Worm (Caenorhabditis elegans) whole organism, L3 larva: ENCODE data around the gene F14D7.9.

ENCODE experiments used
- R02D3.7 ChIP-seq: fragments of 150-350 bp; optimal IDR thresholded peaks from 2 replicates; lab custom pipeline; 2014; ENCODE audit warnings: missing biosample characterization, missing genetic modification characterization
- ZK546.5 ChIP-seq: sonication (generic microtip); optimal IDR thresholded peaks from 2 replicates; lab custom pipeline; 2017; ENCODE audit warnings: missing biosample characterization, missing genetic modification characterization
- aly-2 ChIP-seq: fragments of 150-350 bp; optimal IDR thresholded peaks from 2 replicates; lab custom pipeline; 2014; ENCODE audit warnings: missing biosample characterization, missing genetic modification characterization
- ama-1 ChIP-seq: fragments of 150-350 bp; optimal IDR thresholded peaks from 2 replicates; lab custom pipeline; 2018
- ceh-28 ChIP-seq: fragments of 150-350 bp; optimal IDR thresholded peaks from 2 replicates; lab custom pipeline; 2014; ENCODE audit warnings: missing biosample characterization, missing genetic modification reagents, missing genetic modification characterization
- ceh-82 ChIP-seq: fragments of 150-350 bp; optimal IDR thresholded peaks from 2 replicates; lab custom pipeline; 2014; ENCODE audit warnings: missing biosample characterization, missing genetic modification characterization
- ceh-9 ChIP-seq: sonication (generic microtip); optimal IDR thresholded peaks from 2 replicates; lab custom pipeline; 2018; ENCODE audit warnings: missing biosample characterization, missing genetic modification characterization
- daf-12 ChIP-seq: fragments of 150-350 bp; optimal IDR thresholded peaks from 2 replicates; lab custom pipeline; 2014; ENCODE audit warnings: missing biosample characterization, missing genetic modification reagents, missing genetic modification characterization
- egl-27 ChIP-seq: sonication (generic microtip); optimal IDR thresholded peaks from 4 replicates; lab custom pipeline; 2017; ENCODE audit warnings: missing biosample characterization, missing genetic modification reagents, missing genetic modification characterization
- elt-1 ChIP-seq: fragments of 150-350 bp; optimal IDR thresholded peaks from 2 replicates; lab custom pipeline; 2014; ENCODE audit warnings: missing biosample characterization, missing genetic modification characterization
- elt-2 ChIP-seq: sonication (generic microtip); optimal IDR thresholded peaks from 2 replicates; lab custom pipeline; 2016; ENCODE audit warnings: missing genetic modification reagents, mild to moderate bottlenecking, missing genetic modification characterization, missing compliant biosample characterization
- elt-3 ChIP-seq, 3 experiments: fragments of 150-350 bp in 1 of 3; sonication (generic microtip) in 2 of 3; optimal IDR thresholded peaks; 2 replicates in 2 of 3; 4 replicates in 1 of 3; lab custom pipeline; 2014 to 2017; ENCODE audit warnings: missing biosample characterization in 3 of 3, missing genetic modification characterization in 3 of 3
- eor-1 ChIP-seq, 2 experiments: fragments of 150-350 bp; optimal IDR thresholded peaks; 2 replicates each; lab custom pipeline; 2014 to 2018; ENCODE audit warnings: missing biosample characterization in 2 of 2, missing genetic modification characterization in 2 of 2
- fkh-10 ChIP-seq: sonication (generic microtip); optimal IDR thresholded peaks from 2 replicates; lab custom pipeline; 2017; ENCODE audit warnings: missing biosample characterization, missing genetic modification reagents, missing genetic modification characterization
- fos-1 ChIP-seq: fragments of 150-350 bp; optimal IDR thresholded peaks from 2 replicates; lab custom pipeline; 2014; ENCODE audit warnings: missing biosample characterization, missing genetic modification characterization
- hmg-11 ChIP-seq: sonication (generic microtip); optimal IDR thresholded peaks from 2 replicates; lab custom pipeline; 2016; ENCODE audit warnings: missing genetic modification characterization, missing compliant biosample characterization
- jun-1 ChIP-seq: fragments of 150-350 bp; optimal IDR thresholded peaks from 2 replicates; lab custom pipeline; 2014; ENCODE audit warnings: missing biosample characterization, missing genetic modification reagents, missing genetic modification characterization
- lin-15B ChIP-seq: fragments of 150-350 bp; optimal IDR thresholded peaks from 2 replicates; lab custom pipeline; 2014; ENCODE audit warnings: missing biosample characterization, missing genetic modification characterization
- lin-39 ChIP-seq: fragments of 150-350 bp; optimal IDR thresholded peaks from 2 replicates; lab custom pipeline; 2018; ENCODE audit warnings: missing biosample characterization, missing genetic modification reagents, missing genetic modification characterization
- lsy-12 ChIP-seq: sonication (generic microtip); optimal IDR thresholded peaks from 2 replicates; lab custom pipeline; 2016; ENCODE audit warnings: mild to moderate bottlenecking, missing genetic modification characterization, missing compliant biosample characterization
- mdl-1 ChIP-seq: fragments of 150-350 bp; optimal IDR thresholded peaks from 2 replicates; lab custom pipeline; 2014; ENCODE audit warnings: missing biosample characterization, missing genetic modification characterization
- mml-1 ChIP-seq: fragments of 150-350 bp; sonication (generic microtip); optimal IDR thresholded peaks from 3 replicates; lab custom pipeline; 2014; ENCODE audit warnings: missing biosample characterization, missing genetic modification characterization
- nfya-1 ChIP-seq: sonication (generic microtip); optimal IDR thresholded peaks from 2 replicates; lab custom pipeline; 2017; ENCODE audit warnings: missing genetic modification characterization, mild to moderate bottlenecking, missing compliant biosample characterization, antibody characterized with exemption, moderate library complexity; ENCODE audit not compliant: insufficient read depth
- nhr-11 ChIP-seq: fragments of 150-350 bp; optimal IDR thresholded peaks from 2 replicates; lab custom pipeline; 2014; ENCODE audit warnings: missing biosample characterization, missing genetic modification characterization
- nhr-12 ChIP-seq: fragments of 150-350 bp; optimal IDR thresholded peaks from 2 replicates; lab custom pipeline; 2014; ENCODE audit warnings: missing biosample characterization, missing genetic modification characterization
- nhr-23 ChIP-seq: fragments of 150-350 bp; optimal IDR thresholded peaks from 2 replicates; lab custom pipeline; 2014; ENCODE audit warnings: missing biosample characterization, missing genetic modification reagents, missing genetic modification characterization
- nhr-25 ChIP-seq: sonication (generic microtip); optimal IDR thresholded peaks from 2 replicates; lab custom pipeline; 2017; ENCODE audit warnings: missing biosample characterization, missing genetic modification characterization
- nhr-28 ChIP-seq: fragments of 150-350 bp; optimal IDR thresholded peaks from 2 replicates; lab custom pipeline; 2014; ENCODE audit warnings: missing biosample characterization, missing genetic modification characterization
- nhr-43 ChIP-seq: sonication (generic microtip); optimal IDR thresholded peaks from 2 replicates; lab custom pipeline; 2016; ENCODE audit warnings: mild to moderate bottlenecking, missing genetic modification characterization, missing compliant biosample characterization; ENCODE audit not compliant: poor library complexity, severe bottlenecking
- nhr-76 ChIP-seq: fragments of 150-350 bp; sonication (generic microtip); optimal IDR thresholded peaks from 5 replicates; lab custom pipeline; 2014; ENCODE audit warnings: missing biosample characterization, missing genetic modification characterization
- nhr-77 ChIP-seq: fragments of 150-350 bp; optimal IDR thresholded peaks from 2 replicates; lab custom pipeline; 2014; ENCODE audit warnings: missing biosample characterization, missing genetic modification characterization
- pha-4 ChIP-seq: fragments of 150-350 bp; optimal IDR thresholded peaks from 2 replicates; lab custom pipeline; 2014; ENCODE audit warnings: missing biosample characterization, missing genetic modification reagents, missing genetic modification characterization
- sea-2 ChIP-seq: fragments of 150-350 bp; sonication (generic microtip); optimal IDR thresholded peaks from 4 replicates; lab custom pipeline; 2014; ENCODE audit warnings: missing biosample characterization, missing genetic modification reagents, missing genetic modification characterization
- skn-1 ChIP-seq: fragments of 150-350 bp; optimal IDR thresholded peaks from 2 replicates; lab custom pipeline; 2014; ENCODE audit warnings: missing biosample characterization, missing genetic modification characterization
- snpc-4 ChIP-seq: fragments of 150-350 bp; optimal IDR thresholded peaks from 2 replicates; lab custom pipeline; 2014; ENCODE audit warnings: missing biosample characterization, missing genetic modification characterization
- tbx-2 ChIP-seq: sonication (generic microtip); optimal IDR thresholded peaks from 2 replicates; lab custom pipeline; 2016; ENCODE audit warnings: mild to moderate bottlenecking, missing genetic modification characterization, missing compliant biosample characterization
- unc-39 ChIP-seq: sonication (generic microtip); optimal IDR thresholded peaks from 4 replicates; lab custom pipeline; 2017; ENCODE audit warnings: missing biosample characterization, missing genetic modification characterization
- zag-1 ChIP-seq: fragments of 150-350 bp; optimal IDR thresholded peaks from 2 replicates; lab custom pipeline; 2014; ENCODE audit warnings: missing biosample characterization, missing genetic modification characterization
- ztf-11 ChIP-seq: fragments of 150-350 bp; optimal IDR thresholded peaks from 2 replicates; lab custom pipeline; 2014; ENCODE audit warnings: missing biosample characterization, missing genetic modification characterization
- ztf-4 ChIP-seq: fragments of 150-350 bp; optimal IDR thresholded peaks from 2 replicates; lab custom pipeline; 2014; ENCODE audit warnings: missing biosample characterization, missing genetic modification characterization

F14D7.9 gene

DNA sequence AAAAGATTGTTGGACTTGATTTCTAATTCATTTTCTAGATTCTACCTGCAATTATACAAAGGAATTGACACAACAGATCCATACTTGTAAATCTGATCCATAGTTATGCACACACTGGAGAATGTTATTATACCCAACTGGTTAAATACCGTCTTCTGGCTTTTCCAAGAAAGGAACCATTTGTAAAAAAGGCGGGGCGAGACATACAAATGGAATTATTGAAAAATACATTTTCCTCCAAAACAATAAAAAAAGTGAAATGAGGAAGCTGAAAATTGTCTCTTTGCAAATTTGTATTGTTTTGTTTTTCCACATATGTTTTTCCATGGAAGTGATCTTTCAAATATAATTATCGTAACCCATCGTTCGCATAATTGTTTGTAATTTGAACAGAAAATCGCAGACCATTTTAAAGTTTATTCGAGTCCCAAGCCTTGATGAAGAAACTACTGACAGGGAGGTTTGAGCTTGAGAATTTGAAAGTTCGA, 12.2 kb upstream of the F14D7.9 start, which contains the start of the genes srt-74 and F40G12.9:
Gene srt-74, minus strand, starts transcription at position 101 of the 488 bp plus-strand sequence.
Gene F40G12.9, plus strand, starts transcription at position 438 of the 488 bp plus-strand sequence.
- no peak for TF ChIP-seq nhr-28 (tag; lab: Kevin White, UChicago)
- no peak for TF ChIP-seq lin-15B (tag; lab: Kevin White, UChicago)
- no peak for TF ChIP-seq ceh-9
- no peak for TF ChIP-seq nhr-43
- TF ChIP-seq tbx-2 (tag; lab: Kevin White, UChicago) = no peak
- no peak for TF ChIP-seq lsy-12 (tag; lab: Kevin White, UChicago)
- TF ChIP-seq elt-1 (tag; lab: Kevin White, UChicago) = no peak
- TF ChIP-seq nfya-1 (tag; lab: Kevin White, UChicago) = no peak
- no peak for TF ChIP-seq snpc-4
- TF ChIP-seq elt-2 (tag; lab: Kevin White, UChicago) = no peak
- TF ChIP-seq pha-4 (tag; lab: Kevin White, UChicago) = no peak
- TF ChIP-seq mml-1 = no peak
- TF ChIP-seq fos-1 (tag; lab: Kevin White, UChicago) = no peak
- no peak for TF ChIP-seq nhr-11

DNA sequence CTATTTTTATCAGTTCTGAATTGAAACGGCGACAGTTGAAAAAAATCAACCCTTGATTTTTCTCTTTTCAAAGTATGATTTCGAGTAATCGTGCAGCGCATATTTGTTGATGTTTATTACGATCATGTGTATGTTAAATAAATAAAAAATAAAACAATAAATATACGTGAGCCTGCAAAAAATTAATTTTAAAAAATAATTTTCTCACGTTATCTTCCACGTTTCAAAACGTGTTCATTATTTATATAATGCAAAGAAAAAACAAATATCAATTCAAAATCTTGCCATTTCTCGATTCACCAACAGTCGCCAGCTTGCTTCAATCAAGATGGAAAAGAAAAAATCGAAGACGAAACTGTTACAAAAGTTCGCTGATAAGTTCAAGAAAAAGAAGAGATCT, 11.3 kb upstream of the F14D7.9 start, which contains the start of gene F40G12.10:
Gene F40G12.10, plus strand, starts transcription at position 301 of the 400 bp plus-strand sequence.
- no peak for TF ChIP-seq elt-1 (tag; lab: Kevin White, UChicago)
- TF ChIP-seq nhr-43 = no peak
- TF ChIP-seq ztf-11 (tag; lab: Kevin White, UChicago) = no peak
- TF ChIP-seq nhr-23 (tag; lab: Kevin White, UChicago) = no peak
- no peak for TF ChIP-seq aly-2 (tag; lab: Kevin White, UChicago)
- no peak for TF ChIP-seq eor-1 (tag; optimal IDR thresholded peaks at IDR 0.05; lab: Kevin White, UChicago)
- no peak for TF ChIP-seq zag-1 (tag; lab: Kevin White, UChicago)
- no peak for TF ChIP-seq R02D3.7 (tag; lab: Kevin White, UChicago)
- TF ChIP-seq elt-3 (tag; optimal IDR thresholded peaks at IDR 0.05; lab: Kevin White, UChicago) = no peak
- no peak for TF ChIP-seq mdl-1 (tag; lab: Kevin White, UChicago)
- no peak for TF ChIP-seq fkh-10
- TF ChIP-seq lin-39 (tag; lab: Kevin White, UChicago) = no peak
- TF ChIP-seq mml-1 = no peak
- TF ChIP-seq nhr-77 (tag; lab: Kevin White, UChicago) = no peak

DNA sequence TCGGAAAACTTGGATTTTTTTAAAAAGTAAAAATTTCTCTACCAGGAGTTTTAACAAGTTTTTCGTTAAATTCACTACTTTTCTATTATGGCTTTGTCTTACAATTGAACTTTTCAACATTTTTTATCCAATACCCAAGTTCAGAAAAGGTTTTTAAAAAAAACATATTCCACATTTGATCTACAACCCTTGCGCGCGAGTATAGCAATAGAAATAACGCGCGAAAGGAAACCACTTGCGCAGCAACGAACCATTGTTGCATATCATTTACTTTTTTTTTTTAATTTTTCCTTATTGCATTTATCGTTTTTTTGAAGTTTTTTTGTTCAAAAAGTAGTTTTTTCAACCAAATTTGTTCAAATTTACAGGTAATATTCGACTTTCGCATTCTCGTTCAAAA, 8.7 kb upstream of the F14D7.9 start, which contains the start of gene F40G12.11:
Gene F40G12.11, plus strand, starts transcription at position 369 of the 400 bp plus-strand sequence.
- TF ChIP-seq mdl-1 (tag; lab: Kevin White, UChicago) (no peak), ama-1 (lab: Kevin White, UChicago) (no peak), lsy-12 (tag; lab: Kevin White, UChicago) (no peak)

DNA sequence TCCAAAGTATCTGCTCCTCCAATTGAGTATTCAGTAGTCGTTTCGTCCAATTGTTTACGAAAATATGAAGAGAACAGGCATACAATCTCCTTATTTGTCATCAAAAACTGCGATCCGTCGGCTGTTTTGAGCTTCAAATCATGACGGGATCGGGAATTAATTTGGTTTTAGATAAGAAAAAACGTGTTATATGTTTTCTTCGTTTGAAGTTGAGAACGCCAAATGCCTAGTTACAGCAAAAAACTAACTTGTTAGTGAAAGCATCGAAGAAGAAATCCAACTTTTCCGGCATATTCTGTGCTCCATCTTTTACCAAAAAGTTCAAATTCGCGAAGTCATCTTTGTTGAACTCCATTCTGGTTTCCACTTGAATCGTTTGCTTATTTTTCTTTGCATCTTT, 5.1 kb upstream of the F14D7.9 start, which contains the start of gene F14D7.1:
Gene F14D7.1, minus strand, starts transcription at position 101 of the 400 bp plus-strand sequence.
- no peak for TF ChIP-seq ztf-4 (tag; lab: Kevin White, UChicago)
- TF ChIP-seq ZK546.5 (tag; lab: Kevin White, UChicago) = no peak
- TF ChIP-seq ztf-11 (tag; lab: Kevin White, UChicago) = no peak
- no peak for TF ChIP-seq ceh-28 (tag; lab: Kevin White, UChicago)
- TF ChIP-seq unc-39 = no peak
- TF ChIP-seq skn-1 (tag; lab: Kevin White, UChicago) = no peak
- no peak for TF ChIP-seq nhr-25 (tag; lab: Kevin White, UChicago)
- TF ChIP-seq daf-12 (tag; lab: Kevin White, UChicago) = no peak
- no peak for TF ChIP-seq nhr-23 (tag; lab: Kevin White, UChicago)
- no peak for TF ChIP-seq sea-2 (GFP tag; lab: Kevin White, UChicago)
- no peak for TF ChIP-seq fos-1 (tag; lab: Kevin White, UChicago)
- TF ChIP-seq mdl-1 (tag; lab: Kevin White, UChicago) = no peak
- TF ChIP-seq, all 47 proteins: peak for 0

DNA sequence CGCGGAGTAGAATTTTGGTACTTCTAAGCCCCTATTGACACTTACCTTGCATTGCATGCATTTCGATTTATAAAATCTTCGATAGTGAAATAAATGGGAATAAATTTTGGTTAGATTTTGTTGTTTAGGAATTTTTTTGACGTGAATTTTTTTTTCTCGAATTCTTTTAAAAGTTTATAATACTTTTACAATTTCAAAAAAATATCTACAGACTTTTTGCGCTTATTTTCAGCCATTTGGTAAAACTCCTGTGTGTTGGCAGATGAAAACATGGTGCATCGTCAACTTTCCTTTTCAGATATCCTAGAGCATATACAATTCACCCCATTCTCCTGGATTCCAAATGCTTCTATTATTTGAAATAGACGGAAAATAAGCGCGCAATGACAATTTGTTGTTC, 3.9 kb upstream of the F14D7.9 start, which contains the start of gene F14D7.18:
Gene F14D7.18, minus strand, starts transcription at position 101 of the 400 bp plus-strand sequence.
- TF ChIP-seq nhr-12 (tag; lab: Kevin White, UChicago) = no peak
- TF ChIP-seq jun-1 = no peak
- no peak for TF ChIP-seq daf-12 (tag; lab: Kevin White, UChicago)
- no peak for TF ChIP-seq ztf-4 (tag; lab: Kevin White, UChicago)
- no peak for TF ChIP-seq mml-1
- no peak for TF ChIP-seq fos-1 (tag; lab: Kevin White, UChicago)
- TF ChIP-seq nhr-76 (tag; lab: Kevin White, UChicago) = no peak
- no peak for TF ChIP-seq hmg-11 (tag; lab: Kevin White, UChicago)
- no peak for TF ChIP-seq ceh-9
- no peak for TF ChIP-seq ceh-82 (tag; lab: Kevin White, UChicago)
- TF ChIP-seq egl-27 (tag; lab: Kevin White, UChicago) = no peak
- no peak for TF ChIP-seq aly-2 (tag; lab: Kevin White, UChicago)
- no peak for TF ChIP-seq nhr-25 (tag; lab: Kevin White, UChicago)
- TF ChIP-seq ceh-28 (tag; lab: Kevin White, UChicago) = no peak
- no peak for TF ChIP-seq nhr-77 (tag; lab: Kevin White, UChicago)
- no peak for TF ChIP-seq nhr-23 (tag; lab: Kevin White, UChicago)
- TF ChIP-seq snpc-4 = no peak
- no peak for TF ChIP-seq nfya-1 (tag; lab: Kevin White, UChicago)
